Worm (Caenorhabditis elegans): Measurements from ENCODE around the gene ncx-9.

ncx-9 gene

ce11 chrV:4980094-4980493 is 15.0 kb downstream of the ncx-9 start:
- no peak for TF ChIP-seq sea-1 (GFP tag; conservative IDR thresholded peaks at IDR 0.05)
- TF ChIP-seq aly-1 (tag; optimal IDR thresholded peaks at IDR 0.05) = no peak
- TF ChIP-seq ceh-13 (GFP tag; optimal IDR thresholded peaks at IDR 0.05) = no peak
- TF ChIP-seq scrt-1 (GFP tag; IDR thresholded peaks at IDR 0.05) = no peak
- TF ChIP-seq hmbx-1 (tag; optimal IDR thresholded peaks at IDR 0.05) = no peak
- no peak for TF ChIP-seq ama-1 (optimal IDR thresholded peaks at IDR 0.05)
- no peak for TF ChIP-seq hmg-4 (GFP tag; optimal IDR thresholded peaks at IDR 0.05)
- no peak for TF ChIP-seq ets-7 (tag; optimal IDR thresholded peaks at IDR 0.05)
- no peak for TF ChIP-seq F13C5.2 (tag; optimal IDR thresholded peaks at IDR 0.05)

DNA sequence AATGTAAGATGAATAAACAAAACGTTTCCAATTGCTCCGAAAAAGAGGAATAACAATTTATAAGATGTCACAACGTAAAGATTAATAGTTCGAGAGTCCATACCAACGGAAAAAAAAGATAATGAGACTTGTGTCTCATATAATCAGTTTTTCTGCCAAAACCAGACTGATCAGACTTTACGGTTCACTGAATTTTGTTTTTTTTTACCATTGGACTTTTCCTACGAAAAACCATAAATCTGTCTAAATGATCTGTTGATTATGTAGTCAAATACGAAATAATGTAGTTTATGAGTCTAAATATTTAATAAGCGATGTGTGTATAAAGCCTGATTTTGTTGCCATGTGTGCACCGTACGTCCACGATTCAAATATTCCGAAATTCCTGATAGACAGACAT is 16.0 kb downstream of the ncx-9 start, which contains the start of gene srsx-11:
Gene srsx-11, minus strand, starts transcription at position 101 of the 400 bp plus-strand sequence.
- TF ChIP-seq ceh-13 (GFP tag; optimal IDR thresholded peaks at IDR 0.05) = no peak
- TF ChIP-seq hmbx-1 (tag; optimal IDR thresholded peaks at IDR 0.05) = no peak
- no peak for TF ChIP-seq sea-1 (GFP tag; conservative IDR thresholded peaks at IDR 0.05)
- no peak for TF ChIP-seq scrt-1 (GFP tag; IDR thresholded peaks at IDR 0.05)
- no peak for TF ChIP-seq hmg-4 (GFP tag; optimal IDR thresholded peaks at IDR 0.05)
- no peak for TF ChIP-seq ceh-36 (tag; optimal IDR thresholded peaks at IDR 0.05)
- no peak for TF ChIP-seq aly-1 (tag; optimal IDR thresholded peaks at IDR 0.05)
- no peak for TF ChIP-seq tra-4 (tag; optimal IDR thresholded peaks at IDR 0.05)

- no peak for TF ChIP-seq hmg-4 (GFP tag; optimal IDR thresholded peaks at IDR 0.05)
- TF ChIP-seq tbx-37 (GFP tag; conservative IDR thresholded peaks at IDR 0.05) = no peak
- no peak for TF ChIP-seq sea-1 (GFP tag; conservative IDR thresholded peaks at IDR 0.05)
- TF ChIP-seq pes-1 (GFP tag; IDR thresholded peaks at IDR 0.05) = no peak
- no peak for TF ChIP-seq ets-7 (tag; optimal IDR thresholded peaks at IDR 0.05)
- TF ChIP-seq aly-1 (tag; optimal IDR thresholded peaks at IDR 0.05) = no peak
- TF ChIP-seq flt-1 (GFP tag; IDR thresholded peaks at IDR 0.05) = no peak
- no peak for TF ChIP-seq ceh-36 (tag; optimal IDR thresholded peaks at IDR 0.05)
- TF ChIP-seq ama-1 (optimal IDR thresholded peaks at IDR 0.05) = no peak
- TF ChIP-seq B0310.2 (tag; optimal IDR thresholded peaks at IDR 0.05) = no peak
- no peak for TF ChIP-seq scrt-1 (GFP tag; IDR thresholded peaks at IDR 0.05)
- TF ChIP-seq F13C5.2 (tag; optimal IDR thresholded peaks at IDR 0.05) = no peak
- TF ChIP-seq hmbx-1 (tag; optimal IDR thresholded peaks at IDR 0.05) = no peak
- TF ChIP-seq hnd-1 (tag; optimal IDR thresholded peaks at IDR 0.05) = no peak
Observed at ce11 chrV:4977539-4977938, 17.5 kb downstream of the ncx-9 start.

- TF ChIP-seq hnd-1 (tag; optimal IDR thresholded peaks at IDR 0.05) (no peak), B0310.2 (tag; optimal IDR thresholded peaks at IDR 0.05) (no peak), flt-1 (GFP tag; IDR thresholded peaks at IDR 0.05) (no peak), pes-1 (GFP tag; IDR thresholded peaks at IDR 0.05) (no peak), sea-1 (GFP tag; conservative IDR thresholded peaks at IDR 0.05) (no peak), hmbx-1 (tag; optimal IDR thresholded peaks at IDR 0.05) (no peak), tbx-37 (GFP tag; conservative IDR thresholded peaks at IDR 0.05) (no peak), tbx-11 (GFP tag; IDR thresholded peaks at IDR 0.05) (no peak)
Observed at ce11 chrV:4975140-4975539, 19.9 kb downstream of the ncx-9 start, which contains the start of gene F26G5.1. Gene F26G5.1, plus strand, starts transcription at chrV:4975478.

DNA sequence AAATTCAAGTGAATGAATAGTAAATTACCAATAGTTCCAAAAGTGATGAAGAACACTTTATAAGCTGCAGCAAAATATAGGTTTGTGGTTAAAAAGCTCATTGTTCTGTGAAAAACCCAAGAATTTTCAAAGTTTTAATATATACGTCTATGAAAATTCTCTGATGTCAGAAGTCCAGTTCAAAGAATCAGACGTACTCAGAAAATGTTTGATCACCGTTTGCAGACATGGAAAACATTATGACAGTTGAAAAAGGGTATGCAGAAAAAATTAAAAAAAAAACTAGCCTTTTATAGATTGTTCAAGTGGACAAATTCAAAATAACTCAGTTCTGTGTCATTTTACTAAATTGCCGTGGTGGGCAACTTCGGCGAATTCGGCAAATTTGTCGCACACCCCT is 20.4 kb downstream of the ncx-9 start, which contains the start of gene srsx-10:
Gene srsx-10, minus strand, starts transcription at position 101 of the 400 bp plus-strand sequence.
- TF ChIP-seq B0310.2 (tag; optimal IDR thresholded peaks at IDR 0.05) (no peak), tbx-37 (GFP tag; conservative IDR thresholded peaks at IDR 0.05) (no peak), flt-1 (GFP tag; IDR thresholded peaks at IDR 0.05) (no peak), F13C5.2 (tag; optimal IDR thresholded peaks at IDR 0.05) (no peak), tra-4 (tag; optimal IDR thresholded peaks at IDR 0.05) (no peak), pes-1 (GFP tag; IDR thresholded peaks at IDR 0.05) (no peak), sea-1 (GFP tag; conservative IDR thresholded peaks at IDR 0.05) (no peak), ama-1 (optimal IDR thresholded peaks at IDR 0.05) (no peak), aly-1 (tag; optimal IDR thresholded peaks at IDR 0.05) (no peak), ceh-36 (tag; optimal IDR thresholded peaks at IDR 0.05) (no peak), hmbx-1 (tag; optimal IDR thresholded peaks at IDR 0.05) (no peak), scrt-1 (GFP tag; IDR thresholded peaks at IDR 0.05) (no peak), hmg-4 (GFP tag; optimal IDR thresholded peaks at IDR 0.05) (no peak), tbx-11 (GFP tag; IDR thresholded peaks at IDR 0.05) (no peak)

ce11 chrV:4972943-4973342 is 22.1 kb downstream of the ncx-9 start, which contains the start of gene srsx-9:
Gene srsx-9, minus strand, starts transcription at chrV:4973043.
- TF ChIP-seq ceh-13 (GFP tag; optimal IDR thresholded peaks at IDR 0.05) (no peak), tra-4 (tag; optimal IDR thresholded peaks at IDR 0.05) (no peak), ceh-36 (tag; optimal IDR thresholded peaks at IDR 0.05) (no peak), tbx-37 (GFP tag; conservative IDR thresholded peaks at IDR 0.05) (no peak), aly-1 (tag; optimal IDR thresholded peaks at IDR 0.05) (no peak), B0310.2 (tag; optimal IDR thresholded peaks at IDR 0.05) (no peak)

ce11 chrV:4969503-4969902 is 25.6 kb downstream of the ncx-9 start:
- no peak for TF ChIP-seq ceh-13 (GFP tag; optimal IDR thresholded peaks at IDR 0.05)
- TF ChIP-seq ets-7 (tag; optimal IDR thresholded peaks at IDR 0.05) = no peak
- TF ChIP-seq F13C5.2 (tag; optimal IDR thresholded peaks at IDR 0.05) = no peak
- TF ChIP-seq tra-4 (tag; optimal IDR thresholded peaks at IDR 0.05) = no peak
- TF ChIP-seq tbx-11 (GFP tag; IDR thresholded peaks at IDR 0.05) = no peak
- no peak for TF ChIP-seq flt-1 (GFP tag; IDR thresholded peaks at IDR 0.05)
- no peak for TF ChIP-seq aly-1 (tag; optimal IDR thresholded peaks at IDR 0.05)
- TF ChIP-seq hmbx-1 (tag; optimal IDR thresholded peaks at IDR 0.05) = no peak
- no peak for TF ChIP-seq pes-1 (GFP tag; IDR thresholded peaks at IDR 0.05)
- TF ChIP-seq scrt-1 (GFP tag; IDR thresholded peaks at IDR 0.05) = no peak

DNA sequence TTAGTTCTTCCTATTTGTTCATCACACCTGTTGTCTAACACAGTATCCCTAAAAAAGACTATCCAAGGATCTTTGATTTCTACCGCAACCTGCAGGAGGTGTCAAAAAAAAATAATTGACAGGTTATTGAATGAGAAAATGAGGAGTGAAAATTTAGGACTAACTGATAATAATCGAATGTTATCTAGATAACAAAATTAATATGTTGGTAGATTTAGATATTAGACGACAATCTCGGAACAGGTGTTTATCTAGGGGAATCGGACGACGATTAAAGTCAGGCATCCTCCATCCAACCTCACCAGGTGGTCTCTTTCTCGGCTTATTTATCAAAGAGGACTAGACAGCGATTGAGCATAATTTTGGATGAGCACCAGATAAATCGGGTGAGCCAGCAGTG is 26.3 kb downstream of the ncx-9 start:
- TF ChIP-seq ceh-13 (GFP tag; optimal IDR thresholded peaks at IDR 0.05) (no peak), scrt-1 (GFP tag; IDR thresholded peaks at IDR 0.05) (no peak), ama-1 (optimal IDR thresholded peaks at IDR 0.05) (no peak), ceh-36 (tag; optimal IDR thresholded peaks at IDR 0.05) (no peak), hmg-4 (GFP tag; optimal IDR thresholded peaks at IDR 0.05) (no peak), flt-1 (GFP tag; IDR thresholded peaks at IDR 0.05) (no peak), sea-1 (GFP tag; conservative IDR thresholded peaks at IDR 0.05) (no peak), B0310.2 (tag; optimal IDR thresholded peaks at IDR 0.05) (no peak), hmbx-1 (tag; optimal IDR thresholded peaks at IDR 0.05) (no peak), hnd-1 (tag; optimal IDR thresholded peaks at IDR 0.05) (no peak), pes-1 (GFP tag; IDR thresholded peaks at IDR 0.05) (no peak), tbx-37 (GFP tag; conservative IDR thresholded peaks at IDR 0.05) (no peak), ets-7 (tag; optimal IDR thresholded peaks at IDR 0.05) (no peak), aly-1 (tag; optimal IDR thresholded peaks at IDR 0.05) (no peak), F13C5.2 (tag; optimal IDR thresholded peaks at IDR 0.05) (no peak), tbx-11 (GFP tag; IDR thresholded peaks at IDR 0.05) (no peak), tra-4 (tag; optimal IDR thresholded peaks at IDR 0.05) (no peak)

All from whole organism, early embryonic.